Fruit fly (Drosophila melanogaster): ENCODE data around the gene Alms1b.

Alms1b gene

DNA sequence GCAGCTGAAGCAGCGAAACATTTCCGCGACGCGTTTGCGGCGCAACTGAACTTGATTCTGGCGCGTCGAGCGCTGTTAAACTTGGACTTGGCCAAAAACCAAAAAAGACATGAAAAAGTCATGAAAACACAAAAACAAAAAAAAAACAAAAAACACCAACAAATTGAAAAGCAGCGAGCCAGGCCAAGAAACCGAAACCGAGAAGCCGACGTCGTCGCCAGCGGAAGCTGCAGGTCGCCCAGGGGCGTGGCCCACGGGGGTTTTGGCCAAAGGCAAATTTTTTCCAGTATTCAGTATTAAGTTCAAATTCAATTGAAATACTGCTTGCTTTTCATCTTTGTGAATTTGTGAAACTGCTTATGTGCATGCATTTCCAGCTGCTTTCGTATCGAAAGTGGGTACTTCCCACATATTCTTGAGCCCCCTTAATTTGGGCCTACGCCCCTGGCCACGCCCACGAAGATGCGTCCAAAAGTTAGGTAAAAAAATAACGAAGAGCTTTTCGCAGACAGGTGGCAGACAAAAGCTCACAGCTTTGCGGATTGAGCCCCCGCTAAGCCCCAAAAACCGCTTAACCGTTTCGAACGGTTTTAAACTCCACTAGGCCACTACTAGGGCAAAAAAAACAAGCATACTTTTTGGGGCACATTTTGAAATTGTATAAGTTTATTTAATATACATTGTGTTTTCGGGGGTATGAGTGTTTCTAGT lies 36.1 kb upstream of the Alms1b start, which contains the start of gene CG3009 (continued):
- TF ChIP-seq gem (tag; optimal IDR thresholded peaks at IDR 0.05) (peak; percentile 98), tll (GFP tag; optimal IDR thresholded peaks at IDR 0.05) (peak in 1 of 2 experiments; percentile 5), eyg (GFP tag; optimal IDR thresholded peaks at IDR 0.05) (peak; percentile 97), esg (GFP tag; conservative IDR thresholded peaks at IDR 0.05) (peak; percentile 97), HLH54F (GFP tag; optimal IDR thresholded peaks at IDR 0.05) (peak; percentile 98), CG9727 (GFP tag; optimal IDR thresholded peaks at IDR 0.05) (peak; percentile 95), CG3065 (GFP tag; optimal IDR thresholded peaks at IDR 0.05) (peak; percentile 98), CG17359 (tag; optimal IDR thresholded peaks at IDR 0.05) (peak; percentile 97), CG18599 (GFP tag; optimal IDR thresholded peaks at IDR 0.05) (peak; percentile 99), CG5180 (GFP tag; optimal IDR thresholded peaks at IDR 0.05) (peak; percentile 89), zen (tag; optimal IDR thresholded peaks at IDR 0.05) (peak; percentile 83), tup (GFP tag; optimal IDR thresholded peaks at IDR 0.05) (peak; percentile 95), Aef1 (GFP tag; IDR thresholded peaks at IDR 0.05) (peak; percentile 97), az2 (GFP tag; optimal IDR thresholded peaks at IDR 0.05) (peak; percentile 97), HLHmδ (GFP tag; optimal IDR thresholded peaks at IDR 0.05) (no peak), CkIIα-i1 (GFP tag; IDR thresholded peaks at IDR 0.05) (peak; percentile 90), HLH3B (GFP tag; IDR thresholded peaks at IDR 0.05) (peak; percentile 97), Ets65A (GFP tag) (peak; percentile 99), Eip74EF (GFP tag; optimal IDR thresholded peaks at IDR 0.05) (peak in 1 of 2 experiments; percentile 97), fd96Cb (tag; optimal IDR thresholded peaks at IDR 0.05) (peak; percentile 95), Neu2 (GFP tag; optimal IDR thresholded peaks at IDR 0.05; ENCODE audit: borderline replicate concordance) (peak; percentile 88), CG6254 (GFP tag; optimal IDR thresholded peaks at IDR 0.05) (peak; percentile 92), CG4328 (GFP tag; optimal IDR thresholded peaks at IDR 0.05) (peak; percentile 98), fd3F (GFP tag; optimal IDR thresholded peaks at IDR 0.05) (peak; percentile 96), CG11504 (tag; optimal IDR thresholded peaks at IDR 0.05) (peak; percentile 96), Asciz (GFP tag; optimal IDR thresholded peaks at IDR 0.05) (peak; percentile 94), pita (GFP tag; optimal IDR thresholded peaks at IDR 0.05) (peak; percentile 87), CG12219 (GFP tag; optimal IDR thresholded peaks at IDR 0.05) (peak; percentile 98), pfk (GFP tag; optimal IDR thresholded peaks at IDR 0.05) (peak; percentile 61), CG10431 (GFP tag; optimal IDR thresholded peaks at IDR 0.05) (peak; percentile 85), CG31224 (GFP tag; IDR thresholded peaks at IDR 0.05) (peak; percentile 95), CG9876 (GFP tag; optimal IDR thresholded peaks at IDR 0.05) (peak; percentile 96), CG42726 (GFP tag; IDR thresholded peaks at IDR 0.05; ENCODE audit: partially characterized antibody) (peak; percentile 60), pnt (GFP tag; optimal IDR thresholded peaks at IDR 0.05) (peak; percentile 97), CG8388 (GFP tag; optimal IDR thresholded peaks at IDR 0.05) (peak; percentile 94), CG13624 (GFP tag; optimal IDR thresholded peaks at IDR 0.05) (peak; percentile 98), TFAM (GFP tag; optimal IDR thresholded peaks at IDR 0.05) (peak; percentile 73), lbe (GFP tag; optimal IDR thresholded peaks at IDR 0.05) (peak; percentile 90), Oli (tag; optimal IDR thresholded peaks at IDR 0.05) (peak; percentile 97), tap (tag; optimal IDR thresholded peaks at IDR 0.05) (peak; percentile 95), aop (GFP tag; IDR thresholded peaks at IDR 0.05) (peak; percentile 81), crp (GFP tag; optimal IDR thresholded peaks at IDR 0.05) (peak in 1 of 2 experiments; percentile 67), CG4617 (GFP tag; optimal IDR thresholded peaks at IDR 0.05; ENCODE audit: borderline replicate concordance) (peak; percentile 96), CG9797 (GFP tag; optimal IDR thresholded peaks at IDR 0.05) (peak; percentile 50), ash1 (GFP tag; optimal IDR thresholded peaks at IDR 0.05) (peak; percentile 77), CG15011 (GFP tag; optimal IDR thresholded peaks at IDR 0.05) (peak; percentile 94), Sox102F (GFP tag; optimal IDR thresholded peaks at IDR 0.05) (peak; percentile 97), CTCF (GFP tag; optimal IDR thresholded peaks at IDR 0.05) (peak; percentile 78)
